Worm (Caenorhabditis elegans) whole organism, young adult: ENCODE data around the gene K09F6.6.
"Not testable (repeated sequence)": the region's sequence is repeated elsewhere in the genome, so short reads cannot be mapped to it uniquely, and the experiment has no call there.

Experiments used
- hlh-12 ChIP-seq: sonication (generic microtip); optimal IDR thresholded peaks from 2 replicates; lab custom pipeline; 2016; ENCODE audit warnings: missing genetic modification characterization, missing compliant biosample characterization
- pha-4 ChIP-seq: fragments of 150-350 bp; sonication (generic microtip); optimal IDR thresholded peaks from 2 replicates; lab custom pipeline; 2014; ENCODE audit warnings: missing biosample characterization, missing genetic modification reagents, missing genetic modification characterization

- TF ChIP-seq pha-4, hlh-12: not testable (repeated sequence)
Observed at ce11 chrII:2232429-2232828, 46.7 kb downstream of the K09F6.6 start, which contains the start of gene F54A3.6.
